Worm (Caenorhabditis elegans): ENCODE data around the gene exo-1.

exo-1 gene

ce11 chrIII:13464493-13465362 lies 41.4 kb downstream of the exo-1 start, which contains the start of gene kel-3 (continued):
- TF ChIP-seq cebp-1 (GFP tag; IDR thresholded peaks at IDR 0.05) (no peak), cebp-1 (tag; optimal IDR thresholded peaks at IDR 0.05) (peak; percentile 78), hlh-26 (GFP tag; conservative IDR thresholded peaks at IDR 0.05) (no peak), rpc-1 (optimal IDR thresholded peaks at IDR 0.05) (no peak), rpc-1 (tag; optimal IDR thresholded peaks at IDR 0.05) (peak; percentile 11), F33H1.4 (GFP tag; IDR thresholded peaks at IDR 0.05) (peak; percentile 67), zfh-2 (GFP tag; conservative IDR thresholded peaks at IDR 0.05) (no peak), tbx-9 (tag; optimal IDR thresholded peaks at IDR 0.05; ENCODE audit: borderline replicate concordance) (peak; percentile 75), snpc-1.3 (tag; optimal IDR thresholded peaks at IDR 0.05; ENCODE audit: insufficient read depth) (peak; percentile 90), lin-26 (GFP tag; IDR thresholded peaks at IDR 0.05) (peak; percentile 92), ztf-28 (GFP tag; IDR thresholded peaks at IDR 0.05) (0 out of 2 replicates have a peak, but pooled peaks have one; percentile 47), bed-1 (GFP tag; IDR thresholded peaks at IDR 0.05) (peak; percentile 82; the same call in 1 of the 2 replicates), attf-3 (GFP tag; conservative IDR thresholded peaks at IDR 0.05) (peak; percentile 32; the same call in 1 of the 2 replicates), ets-4 (GFP tag; optimal IDR thresholded peaks at IDR 0.05) (peak; percentile 96), D2030.7 (GFP tag; IDR thresholded peaks at IDR 0.05) (peak; percentile 91), C06A6.2 (GFP tag; conservative IDR thresholded peaks at IDR 0.05) (peak; percentile 73), him-1 (tag; optimal IDR thresholded peaks at IDR 0.05) (peak; percentile 54), T07F8.4 (tag; optimal IDR thresholded peaks at IDR 0.05) (peak; percentile 75), pha-4 (tag; optimal IDR thresholded peaks at IDR 0.05) (peak; percentile 72), K12H6.12 (tag; optimal IDR thresholded peaks at IDR 0.05) (peak; percentile 25), ztf-6 (GFP tag; IDR thresholded peaks at IDR 0.05) (no peak; the same call in 1 of the 2 replicates), ekl-4 (GFP tag; IDR thresholded peaks at IDR 0.05) (peak; percentile 97), dpl-1 (GFP tag; optimal IDR thresholded peaks at IDR 0.05) (no peak), ztf-18 (tag; optimal IDR thresholded peaks at IDR 0.05) (peak; percentile 85), madf-10 (tag; optimal IDR thresholded peaks at IDR 0.05) (peak; percentile 73), Y79H2A.3 (GFP tag; conservative IDR thresholded peaks at IDR 0.05) (peak; percentile 95), nhr-80 (tag; optimal IDR thresholded peaks at IDR 0.05) (peak; percentile 90), sptf-2 (GFP tag; optimal IDR thresholded peaks at IDR 0.05) (no peak), let-526 (GFP tag; IDR thresholded peaks at IDR 0.05) (peak; percentile 82), xnd-1 (tag; optimal IDR thresholded peaks at IDR 0.05) (peak; percentile 33), F39B2.1 (GFP tag; IDR thresholded peaks at IDR 0.05) (peak; percentile 84), ceh-100 (GFP tag; IDR thresholded peaks at IDR 0.05) (peak; percentile 76), mcd-1 (GFP tag; IDR thresholded peaks at IDR 0.05) (peak; percentile 74), lir-1 (GFP tag; conservative IDR thresholded peaks at IDR 0.05) (no peak), B0336.3 (GFP tag; IDR thresholded peaks at IDR 0.05) (peak; percentile 95), ztf-26 (tag; optimal IDR thresholded peaks at IDR 0.05) (peak; percentile 77), madf-8 (GFP tag; conservative IDR thresholded peaks at IDR 0.05) (peak; percentile 20; the same call in 1 of the 2 replicates), unc-130 (GFP tag; optimal IDR thresholded peaks at IDR 0.05) (peak; percentile 97), mxl-1 (tag; optimal IDR thresholded peaks at IDR 0.05) (peak; percentile 75), F37B4.10 (GFP tag; IDR thresholded peaks at IDR 0.05) (0 out of 2 replicates have a peak, but pooled peaks have one; percentile 57), mes-4 (tag; optimal IDR thresholded peaks at IDR 0.05) (peak; percentile 54), nhr-179 (tag; optimal IDR thresholded peaks at IDR 0.05) (peak; percentile 54), hlh-12 (tag; optimal IDR thresholded peaks at IDR 0.05) (no peak), ztf-25 (GFP tag; IDR thresholded peaks at IDR 0.05) (peak; percentile 80), nhr-120 (GFP tag; IDR thresholded peaks at IDR 0.05) (no peak), hrde-1 (tag; optimal IDR thresholded peaks at IDR 0.05; ENCODE audit: borderline replicate concordance) (peak; percentile 98), dox-1 (GFP tag; IDR thresholded peaks at IDR 0.05) (peak; percentile 83)

Data from whole organism, young adult.